Worm (Caenorhabditis elegans) whole organism, L3 larva: ENCODE results near the gene hst-2.

Source experiments
- R02D3.7 ChIP-seq: fragments of 150-350 bp; optimal IDR thresholded peaks from 2 replicates; lab custom pipeline; 2014; ENCODE audit warnings: missing biosample characterization, missing genetic modification characterization
- ZK546.5 ChIP-seq: sonication (generic microtip); optimal IDR thresholded peaks from 2 replicates; lab custom pipeline; 2017; ENCODE audit warnings: missing biosample characterization, missing genetic modification characterization
- aly-2 ChIP-seq: fragments of 150-350 bp; optimal IDR thresholded peaks from 2 replicates; lab custom pipeline; 2014; ENCODE audit warnings: missing biosample characterization, missing genetic modification characterization
- ama-1 ChIP-seq: fragments of 150-350 bp; optimal IDR thresholded peaks from 2 replicates; lab custom pipeline; 2018
- ceh-82 ChIP-seq: fragments of 150-350 bp; optimal IDR thresholded peaks from 2 replicates; lab custom pipeline; 2014; ENCODE audit warnings: missing biosample characterization, missing genetic modification characterization
- ceh-9 ChIP-seq: sonication (generic microtip); optimal IDR thresholded peaks from 2 replicates; lab custom pipeline; 2018; ENCODE audit warnings: missing biosample characterization, missing genetic modification characterization
- egl-27 ChIP-seq: sonication (generic microtip); optimal IDR thresholded peaks from 4 replicates; lab custom pipeline; 2017; ENCODE audit warnings: missing biosample characterization, missing genetic modification reagents, missing genetic modification characterization
- egl-5 ChIP-seq: fragments of 150-350 bp; optimal IDR thresholded peaks from 2 replicates; lab custom pipeline; 2017; ENCODE audit warnings: missing biosample characterization, missing genetic modification reagents, missing genetic modification characterization, inconsistent platforms
- elt-1 ChIP-seq: fragments of 150-350 bp; optimal IDR thresholded peaks from 2 replicates; lab custom pipeline; 2014; ENCODE audit warnings: missing biosample characterization, missing genetic modification characterization
- elt-2 ChIP-seq: sonication (generic microtip); optimal IDR thresholded peaks from 2 replicates; lab custom pipeline; 2016; ENCODE audit warnings: missing genetic modification reagents, mild to moderate bottlenecking, missing genetic modification characterization, missing compliant biosample characterization
- elt-3 ChIP-seq, 3 experiments: fragments of 150-350 bp in 1 of 3; sonication (generic microtip) in 2 of 3; optimal IDR thresholded peaks; 2 replicates in 2 of 3; 4 replicates in 1 of 3; lab custom pipeline; 2014 to 2017; ENCODE audit warnings: missing biosample characterization in 3 of 3, missing genetic modification characterization in 3 of 3
- eor-1 ChIP-seq, 2 experiments: fragments of 150-350 bp; optimal IDR thresholded peaks; 2 replicates each; lab custom pipeline; 2014 to 2018; ENCODE audit warnings: missing biosample characterization in 2 of 2, missing genetic modification characterization in 2 of 2
- fkh-10 ChIP-seq: sonication (generic microtip); optimal IDR thresholded peaks from 2 replicates; lab custom pipeline; 2017; ENCODE audit warnings: missing biosample characterization, missing genetic modification reagents, missing genetic modification characterization
- fkh-2 ChIP-seq: fragments of 150-350 bp; optimal IDR thresholded peaks from 2 replicates; lab custom pipeline; 2014; ENCODE audit warnings: missing biosample characterization, missing genetic modification reagents, missing genetic modification characterization
- hmg-11 ChIP-seq: sonication (generic microtip); optimal IDR thresholded peaks from 2 replicates; lab custom pipeline; 2016; ENCODE audit warnings: missing genetic modification characterization, missing compliant biosample characterization
- jun-1 ChIP-seq: fragments of 150-350 bp; optimal IDR thresholded peaks from 2 replicates; lab custom pipeline; 2014; ENCODE audit warnings: missing biosample characterization, missing genetic modification reagents, missing genetic modification characterization
- lin-15B ChIP-seq: fragments of 150-350 bp; optimal IDR thresholded peaks from 2 replicates; lab custom pipeline; 2014; ENCODE audit warnings: missing biosample characterization, missing genetic modification characterization
- lin-39 ChIP-seq: fragments of 150-350 bp; optimal IDR thresholded peaks from 2 replicates; lab custom pipeline; 2018; ENCODE audit warnings: missing biosample characterization, missing genetic modification reagents, missing genetic modification characterization
- lsy-12 ChIP-seq: sonication (generic microtip); optimal IDR thresholded peaks from 2 replicates; lab custom pipeline; 2016; ENCODE audit warnings: mild to moderate bottlenecking, missing genetic modification characterization, missing compliant biosample characterization
- mml-1 ChIP-seq: fragments of 150-350 bp; sonication (generic microtip); optimal IDR thresholded peaks from 3 replicates; lab custom pipeline; 2014; ENCODE audit warnings: missing biosample characterization, missing genetic modification characterization
- nfya-1 ChIP-seq: sonication (generic microtip); optimal IDR thresholded peaks from 2 replicates; lab custom pipeline; 2017; ENCODE audit warnings: missing genetic modification characterization, mild to moderate bottlenecking, missing compliant biosample characterization, antibody characterized with exemption, moderate library complexity; ENCODE audit not compliant: insufficient read depth
- nhr-11 ChIP-seq: fragments of 150-350 bp; optimal IDR thresholded peaks from 2 replicates; lab custom pipeline; 2014; ENCODE audit warnings: missing biosample characterization, missing genetic modification characterization
- nhr-12 ChIP-seq: fragments of 150-350 bp; optimal IDR thresholded peaks from 2 replicates; lab custom pipeline; 2014; ENCODE audit warnings: missing biosample characterization, missing genetic modification characterization
- nhr-23 ChIP-seq: fragments of 150-350 bp; optimal IDR thresholded peaks from 2 replicates; lab custom pipeline; 2014; ENCODE audit warnings: missing biosample characterization, missing genetic modification reagents, missing genetic modification characterization
- nhr-237 ChIP-seq: fragments of 150-350 bp; optimal IDR thresholded peaks from 2 replicates; lab custom pipeline; 2014; ENCODE audit warnings: missing biosample characterization, missing genetic modification characterization
- nhr-25 ChIP-seq: sonication (generic microtip); optimal IDR thresholded peaks from 2 replicates; lab custom pipeline; 2017; ENCODE audit warnings: missing biosample characterization, missing genetic modification characterization
- nhr-28 ChIP-seq: fragments of 150-350 bp; optimal IDR thresholded peaks from 2 replicates; lab custom pipeline; 2014; ENCODE audit warnings: missing biosample characterization, missing genetic modification characterization
- nhr-43 ChIP-seq: sonication (generic microtip); optimal IDR thresholded peaks from 2 replicates; lab custom pipeline; 2016; ENCODE audit warnings: mild to moderate bottlenecking, missing genetic modification characterization, missing compliant biosample characterization; ENCODE audit not compliant: poor library complexity, severe bottlenecking
- nhr-67 ChIP-seq: fragments of 150-350 bp; optimal IDR thresholded peaks from 2 replicates; lab custom pipeline; 2014; ENCODE audit warnings: missing biosample characterization, missing genetic modification characterization
- nhr-77 ChIP-seq: fragments of 150-350 bp; optimal IDR thresholded peaks from 2 replicates; lab custom pipeline; 2014; ENCODE audit warnings: missing biosample characterization, missing genetic modification characterization
- pha-4 ChIP-seq: fragments of 150-350 bp; optimal IDR thresholded peaks from 2 replicates; lab custom pipeline; 2014; ENCODE audit warnings: missing biosample characterization, missing genetic modification reagents, missing genetic modification characterization
- skn-1 ChIP-seq: fragments of 150-350 bp; optimal IDR thresholded peaks from 2 replicates; lab custom pipeline; 2014; ENCODE audit warnings: missing biosample characterization, missing genetic modification characterization
- snpc-4 ChIP-seq: fragments of 150-350 bp; optimal IDR thresholded peaks from 2 replicates; lab custom pipeline; 2014; ENCODE audit warnings: missing biosample characterization, missing genetic modification characterization
- tbx-2 ChIP-seq: sonication (generic microtip); optimal IDR thresholded peaks from 2 replicates; lab custom pipeline; 2016; ENCODE audit warnings: mild to moderate bottlenecking, missing genetic modification characterization, missing compliant biosample characterization
- unc-62 ChIP-seq: fragments of 150-350 bp; sonication (generic microtip); optimal IDR thresholded peaks from 4 replicates; lab custom pipeline; 2014; ENCODE audit warnings: missing biosample characterization, missing genetic modification reagents, missing genetic modification characterization
- ztf-4 ChIP-seq: fragments of 150-350 bp; optimal IDR thresholded peaks from 2 replicates; lab custom pipeline; 2014; ENCODE audit warnings: missing biosample characterization, missing genetic modification characterization

The hst-2 gene

ce11 chrX:11240585-11241115, 33.7 kb upstream of the hst-2 start, which contains the start of gene C34F6.10:
Gene C34F6.10 (minus strand): TSS chrX:11240635.
- no peak for TF ChIP-seq tbx-2 (tag; lab: Kevin White, UChicago)
- no peak for TF ChIP-seq nhr-23
- TF ChIP-seq R02D3.7 (tag; lab: Kevin White, UChicago) = no peak
- TF ChIP-seq elt-1 (tag; lab: Kevin White, UChicago) = no peak
- no peak for TF ChIP-seq egl-27 (tag; lab: Kevin White, UChicago)
- TF ChIP-seq nfya-1 (tag; lab: Kevin White, UChicago) = peak; percentile 5
- TF ChIP-seq jun-1 (tag; lab: Kevin White, UChicago) = no peak
- no peak for TF ChIP-seq aly-2
- TF ChIP-seq unc-62 = no peak
- TF ChIP-seq egl-5 (tag; lab: Kevin White, UChicago) = no peak
- no peak for TF ChIP-seq elt-2 (tag; lab: Kevin White, UChicago)
- no peak for TF ChIP-seq mml-1 (tag; lab: Kevin White, UChicago)
- no peak for TF ChIP-seq ceh-9
- TF ChIP-seq nhr-28 = no peak
- TF ChIP-seq snpc-4 (tag; lab: Kevin White, UChicago) = no peak
- peak; percentile 5 for TF ChIP-seq ama-1 (lab: Kevin White, UChicago)
- no peak for TF ChIP-seq nhr-12 (tag; lab: Kevin White, UChicago)
- no peak for TF ChIP-seq eor-1 (tag; optimal IDR thresholded peaks at IDR 0.05; lab: Kevin White, UChicago)
- TF ChIP-seq nhr-237 (tag; lab: Kevin White, UChicago) = no peak
- no peak for TF ChIP-seq nhr-11
- TF ChIP-seq fkh-2 = no peak
- no peak for TF ChIP-seq ceh-82 (tag; lab: Kevin White, UChicago)
- TF ChIP-seq ztf-4 (tag; lab: Kevin White, UChicago) = no peak
- TF ChIP-seq fkh-10 (GFP tag; lab: Kevin White, UChicago) = no peak
- TF ChIP-seq nhr-43 (tag; lab: Kevin White, UChicago) = no peak
- peak; percentile 16 for TF ChIP-seq lsy-12 (tag; lab: Kevin White, UChicago)
- TF ChIP-seq ZK546.5 (tag; lab: Kevin White, UChicago) = no peak
- TF ChIP-seq hmg-11 (tag; lab: Kevin White, UChicago) = no peak
- no peak for TF ChIP-seq lin-15B (tag; lab: Kevin White, UChicago)
- peak; percentile 1 for TF ChIP-seq lin-39 (tag; lab: Kevin White, UChicago)
- no peak for TF ChIP-seq skn-1 (tag; lab: Kevin White, UChicago)

- TF ChIP-seq ZK546.5 (tag; lab: Kevin White, UChicago) (no peak), pha-4 (tag; lab: Kevin White, UChicago) (no peak), tbx-2 (tag; lab: Kevin White, UChicago) (no peak), jun-1 (tag; lab: Kevin White, UChicago) (no peak), nhr-25 (tag; lab: Kevin White, UChicago) (no peak)
These were observed 19.6 kb upstream of the hst-2 start, which contains the start of gene C34F6.12 for ce11 chrX:11226595-11226994. Gene C34F6.12 (minus strand): TSS chrX:11226695.

- TF ChIP-seq hmg-11 (tag; lab: Kevin White, UChicago) = peak; percentile 31
- TF ChIP-seq aly-2 = no peak
These were observed 15.8 kb upstream of the hst-2 start, which contains the start of gene C34F6.9 for ce11 chrX:11222597-11223218. Gene C34F6.9 (minus strand): TSS chrX:11222647.

ce11 chrX:11215420-11216050, 8.6 kb upstream of the hst-2 start, which contains the start of the genes C34F6.7 and idh-2:
Gene C34F6.7 (minus strand): TSS chrX:11215470.
Gene idh-2 (plus strand): TSS chrX:11216000.
- TF ChIP-seq nhr-43 (tag; lab: Kevin White, UChicago) = peak; percentile 72
- no peak for TF ChIP-seq nhr-77 (tag; lab: Kevin White, UChicago)
- TF ChIP-seq nhr-25 (tag; lab: Kevin White, UChicago) = peak; percentile 33
- no peak for TF ChIP-seq nhr-12 (tag; lab: Kevin White, UChicago)
- TF ChIP-seq nfya-1 (tag; lab: Kevin White, UChicago) = peak; percentile 31
- peak; percentile 43 for TF ChIP-seq elt-2 (tag; lab: Kevin White, UChicago)
- TF ChIP-seq hmg-11 (tag; lab: Kevin White, UChicago) = peak; percentile 64
- TF ChIP-seq nhr-67 (tag; lab: Kevin White, UChicago) = no peak
- peak; percentile 73 for TF ChIP-seq nhr-23
- peak in 1 of 3 experiments; percentile 22 for TF ChIP-seq elt-3 (tag; optimal IDR thresholded peaks at IDR 0.05; lab: Kevin White, UChicago)
- no peak for TF ChIP-seq snpc-4 (tag; lab: Kevin White, UChicago)
- no peak for TF ChIP-seq egl-27 (tag; lab: Kevin White, UChicago)
- no peak for TF ChIP-seq lin-15B (tag; lab: Kevin White, UChicago)
